Fruit fly (Drosophila melanogaster): Measurements from ENCODE around the gene mtgo.

DNA sequence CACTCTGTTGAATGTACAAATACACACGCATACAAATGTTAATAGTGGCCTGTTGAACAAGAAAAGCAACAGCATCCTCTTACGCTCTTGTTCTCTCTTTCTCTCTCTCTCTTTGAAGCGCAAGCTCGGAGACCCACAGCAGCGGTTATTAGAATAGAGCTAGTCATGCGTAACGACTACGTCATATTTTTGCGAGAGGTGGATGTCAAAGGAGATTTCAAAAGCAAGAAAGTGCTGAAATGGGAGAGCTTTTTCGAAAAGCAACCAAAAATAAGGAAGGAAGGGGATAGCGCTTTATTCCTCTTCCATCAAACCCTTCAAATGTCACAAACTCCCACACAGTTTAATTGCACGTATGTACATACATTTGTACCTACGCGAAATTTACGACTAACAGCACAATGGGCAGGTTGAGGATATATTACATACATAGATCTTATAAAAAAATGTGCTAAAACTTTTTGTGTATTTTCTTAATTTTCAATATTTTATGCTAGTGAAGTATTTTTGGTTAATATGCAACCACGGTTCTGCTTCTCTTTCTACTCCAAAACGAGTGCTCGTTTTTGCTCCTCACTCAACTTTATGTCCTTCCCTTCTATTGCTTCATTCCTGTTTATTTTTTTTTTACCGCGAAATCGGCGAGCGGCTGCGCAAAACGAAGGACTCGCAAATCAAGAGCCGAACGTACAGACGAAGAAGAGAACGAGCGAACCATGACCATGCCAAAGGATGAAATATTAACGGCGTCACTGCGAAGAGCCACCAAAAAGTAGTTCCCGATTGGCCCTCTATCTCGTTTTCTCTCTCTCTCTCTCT, 145.2 kb downstream of the mtgo start:
- no peak for TF ChIP-seq CG4360 (GFP tag; IDR thresholded peaks at IDR 0.05)
- no peak for TF ChIP-seq CG7928 (GFP tag; optimal IDR thresholded peaks at IDR 0.05)
- peak in 1 of 2 experiments; percentile 41 for TF ChIP-seq chif (GFP tag; optimal IDR thresholded peaks at IDR 0.05)
- no peak for TF ChIP-seq CG16813 (GFP tag; IDR thresholded peaks at IDR 0.05; ENCODE audit: partially characterized antibody)
- no peak for TF ChIP-seq CG31365 (tag; optimal IDR thresholded peaks at IDR 0.05)
- no peak for TF ChIP-seq pzg (GFP tag; optimal IDR thresholded peaks at IDR 0.05)
- no peak for TF ChIP-seq CG6689 (GFP tag; IDR thresholded peaks at IDR 0.05)
- peak; percentile 4 for TF ChIP-seq CG30431 (GFP tag; optimal IDR thresholded peaks at IDR 0.05)
- TF ChIP-seq Jarid2 (GFP tag; optimal IDR thresholded peaks at IDR 0.05) = no peak
- TF ChIP-seq HHEX (GFP tag; optimal IDR thresholded peaks at IDR 0.05) = no peak
- no peak for TF ChIP-seq YL-1 (GFP tag; optimal IDR thresholded peaks at IDR 0.05)
- peak; percentile 45 for TF ChIP-seq CG13775 (GFP tag; optimal IDR thresholded peaks at IDR 0.05)
- no peak for TF ChIP-seq CG4404 (GFP tag; IDR thresholded peaks at IDR 0.05)
- no peak for TF ChIP-seq Fer2 (tag; optimal IDR thresholded peaks at IDR 0.05)

Data from whole organism, embryonic.